Worm (Caenorhabditis elegans) whole organism, L2 larva: ENCODE measurements around the gene F10G2.7.

Experiments
- C34F6.9 ChIP-seq: fragments of 150-350 bp; optimal IDR thresholded peaks from 2 replicates; lab custom pipeline; 2014; ENCODE audit warnings: missing biosample characterization, missing genetic modification characterization
- F13H6.1 ChIP-seq: sonication (generic microtip); optimal IDR thresholded peaks from 2 replicates; lab custom pipeline; 2016; ENCODE audit warnings: missing genetic modification characterization, missing compliant biosample characterization
- R02D3.7 ChIP-seq: fragments of 150-350 bp; optimal IDR thresholded peaks from 2 replicates; lab custom pipeline; 2014; ENCODE audit warnings: missing biosample characterization, missing genetic modification characterization
- Y55F3AM.14 ChIP-seq: fragments of 200-800 bp; sonication (Bioruptor generic); optimal IDR thresholded peaks from 2 replicates; lab custom pipeline; 2018; ENCODE audit warnings: mild to moderate bottlenecking, missing genetic modification characterization, missing compliant biosample characterization
- ZK546.5 ChIP-seq: sonication (generic microtip); optimal IDR thresholded peaks from 2 replicates; lab custom pipeline; 2017; ENCODE audit warnings: missing biosample characterization, missing genetic modification characterization
- ama-1 ChIP-seq: fragments of 150-350 bp; optimal IDR thresholded peaks from 2 replicates; lab custom pipeline; 2018; ENCODE audit warnings: inconsistent platforms
- blmp-1 ChIP-seq: sonication (generic microtip); optimal IDR thresholded peaks from 2 replicates; lab custom pipeline; 2017; ENCODE audit warnings: missing genetic modification characterization, mild to moderate bottlenecking, missing compliant biosample characterization, antibody characterized with exemption, moderate library complexity; ENCODE audit not compliant: insufficient read depth
- ceh-16 ChIP-seq: fragments of 150-350 bp; optimal IDR thresholded peaks from 2 replicates; lab custom pipeline; 2014; ENCODE audit warnings: missing biosample characterization, missing genetic modification characterization
- crh-2 ChIP-seq: sonication (generic microtip); optimal IDR thresholded peaks from 2 replicates; lab custom pipeline; 2017; ENCODE audit warnings: missing biosample characterization, missing genetic modification characterization
- dmd-4 ChIP-seq: sonication (generic microtip); optimal IDR thresholded peaks from 2 replicates; lab custom pipeline; 2017; ENCODE audit warnings: missing biosample characterization, missing genetic modification characterization
- egl-27 ChIP-seq: sonication (generic microtip); optimal IDR thresholded peaks from 3 replicates; lab custom pipeline; 2017; ENCODE audit warnings: missing biosample characterization, missing genetic modification reagents, missing genetic modification characterization
- elt-1 ChIP-seq: fragments of 150-350 bp; optimal IDR thresholded peaks from 2 replicates; lab custom pipeline; 2014; ENCODE audit warnings: missing biosample characterization, missing genetic modification characterization
- elt-3 ChIP-seq: sonication (generic microtip); optimal IDR thresholded peaks from 2 replicates; lab custom pipeline; 2017; ENCODE audit warnings: missing biosample characterization, missing genetic modification characterization
- gmeb-1 ChIP-seq: fragments of 150-350 bp; optimal IDR thresholded peaks from 2 replicates; lab custom pipeline; 2014; ENCODE audit warnings: missing biosample characterization, missing genetic modification characterization
- lin-11 ChIP-seq: fragments of 150-350 bp; sonication (generic microtip); optimal IDR thresholded peaks from 2 replicates; lab custom pipeline; 2014; ENCODE audit warnings: missing biosample characterization, missing genetic modification characterization, inconsistent platforms, mixed read lengths
- lin-39 ChIP-seq: fragments of 150-350 bp; optimal IDR thresholded peaks from 2 replicates; lab custom pipeline; 2014; ENCODE audit warnings: missing biosample characterization, missing genetic modification reagents, missing genetic modification characterization
- lsy-2 ChIP-seq, 2 experiments: fragments of 150-350 bp in 1 of 2; sonication (generic microtip) in 1 of 2; optimal IDR thresholded peaks; 2 replicates each; lab custom pipeline; 2014 to 2017; ENCODE audit warnings: missing biosample characterization in 2 of 2, missing genetic modification characterization in 2 of 2
- mab-5 ChIP-seq: fragments of 150-350 bp; optimal IDR thresholded peaks from 2 replicates; lab custom pipeline; 2014; ENCODE audit warnings: missing biosample characterization, missing genetic modification characterization
- mbf-1 ChIP-seq: sonication (generic microtip); optimal IDR thresholded peaks from 2 replicates; lab custom pipeline; 2017; ENCODE audit warnings: missing biosample characterization, missing genetic modification characterization
- mdl-1 ChIP-seq, 2 experiments: fragments of 150-350 bp in 1 of 2; sonication (generic microtip) in 1 of 2; optimal IDR thresholded peaks; 2 replicates each; lab custom pipeline; 2017; ENCODE audit warnings: missing biosample characterization in 2 of 2, missing genetic modification characterization in 2 of 2
- nhr-12 ChIP-seq: fragments of 150-350 bp; optimal IDR thresholded peaks from 2 replicates; lab custom pipeline; 2014; ENCODE audit warnings: missing biosample characterization, missing genetic modification characterization
- nhr-129 ChIP-seq: fragments of 150-350 bp; optimal IDR thresholded peaks from 2 replicates; lab custom pipeline; 2014; ENCODE audit warnings: missing biosample characterization, missing genetic modification characterization
- nhr-21 ChIP-seq: fragments of 150-350 bp; optimal IDR thresholded peaks from 2 replicates; lab custom pipeline; 2014; ENCODE audit warnings: missing biosample characterization, missing genetic modification characterization
- nhr-23 ChIP-seq: fragments of 150-350 bp; optimal IDR thresholded peaks from 2 replicates; lab custom pipeline; 2014; ENCODE audit warnings: missing biosample characterization, missing genetic modification reagents, missing genetic modification characterization
- nhr-237 ChIP-seq: fragments of 150-350 bp; optimal IDR thresholded peaks from 2 replicates; lab custom pipeline; 2014; ENCODE audit warnings: missing biosample characterization, missing genetic modification characterization
- nhr-25 ChIP-seq: fragments of 150-350 bp; sonication (generic microtip); optimal IDR thresholded peaks from 3 replicates; lab custom pipeline; 2014; ENCODE audit warnings: missing biosample characterization, missing genetic modification characterization
- nhr-6 ChIP-seq: fragments of 150-350 bp; optimal IDR thresholded peaks from 2 replicates; lab custom pipeline; 2014; ENCODE audit warnings: missing biosample characterization, missing genetic modification characterization
- peb-1 ChIP-seq: fragments of 150-350 bp; optimal IDR thresholded peaks from 2 replicates; lab custom pipeline; 2014; ENCODE audit warnings: missing biosample characterization, missing genetic modification characterization
- sem-4 ChIP-seq: fragments of 150-350 bp; optimal IDR thresholded peaks from 2 replicates; lab custom pipeline; 2014; ENCODE audit warnings: missing biosample characterization, missing genetic modification reagents, missing genetic modification characterization
- skn-1 ChIP-seq: sonication (generic microtip); optimal IDR thresholded peaks from 2 replicates; lab custom pipeline; 2017; ENCODE audit warnings: missing biosample characterization, missing genetic modification characterization
- sma-3 ChIP-seq: sonication (generic microtip); optimal IDR thresholded peaks from 2 replicates; lab custom pipeline; 2016; ENCODE audit warnings: missing genetic modification reagents, missing genetic modification characterization, missing compliant biosample characterization
- sma-9 ChIP-seq, 2 experiments: fragments of 150-350 bp in 1 of 2; sonication (generic microtip) in 1 of 2; optimal IDR thresholded peaks; 2 replicates each; lab custom pipeline; 2014 to 2016; ENCODE audit warnings: missing genetic modification characterization in 2 of 2, mild to moderate bottlenecking in 1 of 2, missing biosample characterization in 1 of 2, missing compliant biosample characterization in 1 of 2, missing genetic modification reagents in 1 of 2, moderate library complexity in 1 of 2
- snpc-4 ChIP-seq: fragments of 150-350 bp; optimal IDR thresholded peaks from 2 replicates; lab custom pipeline; 2014; ENCODE audit warnings: missing biosample characterization, missing genetic modification characterization
- unc-39 ChIP-seq: fragments of 150-350 bp; optimal IDR thresholded peaks from 2 replicates; lab custom pipeline; 2014; ENCODE audit warnings: missing biosample characterization, missing genetic modification characterization
- unc-55 ChIP-seq: fragments of 150-350 bp; sonication (generic microtip); optimal IDR thresholded peaks from 3 replicates; lab custom pipeline; 2014; ENCODE audit warnings: missing biosample characterization, missing genetic modification reagents, missing genetic modification characterization
- ztf-1 ChIP-seq: fragments of 200-800 bp; sonication (Bioruptor generic); conservative IDR thresholded peaks from 2 replicates; pipeline ENCODE4 v1.3.6; 2022; ENCODE audit warnings: missing genetic modification characterization, missing compliant biosample characterization
- ztf-11 ChIP-seq: sonication (generic microtip); optimal IDR thresholded peaks from 2 replicates; lab custom pipeline; 2017; ENCODE audit warnings: missing biosample characterization, missing genetic modification characterization
- ztf-4 ChIP-seq: fragments of 150-350 bp; optimal IDR thresholded peaks from 2 replicates; lab custom pipeline; 2014; ENCODE audit warnings: missing biosample characterization, missing genetic modification characterization

Gene F10G2.7

DNA sequence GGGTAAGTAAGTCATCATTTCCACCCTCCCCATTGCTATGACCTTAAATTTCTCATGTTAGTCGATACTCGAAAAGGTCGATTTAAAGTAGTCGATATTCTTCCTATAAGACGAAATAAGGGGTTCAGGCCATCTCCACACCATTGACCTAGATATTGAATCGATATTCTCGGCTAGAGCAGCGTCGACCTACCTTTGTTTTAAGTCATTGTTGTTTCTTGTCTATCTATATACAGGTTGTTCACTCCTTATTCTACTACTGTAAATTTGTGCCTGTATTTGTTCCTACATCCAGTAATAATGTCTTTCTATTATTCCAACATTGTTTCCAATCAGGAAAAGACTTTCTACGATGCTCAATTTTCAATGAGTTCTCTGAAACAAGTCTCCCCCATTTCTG is 10.2 kb downstream of the F10G2.7 start, which contains the start of gene F10G2.4:
Gene F10G2.4, plus strand, starts transcription at position 301 of the 400 bp plus-strand sequence.
- TF ChIP-seq ztf-4 (tag; lab: Kevin White, UChicago) (no peak), F13H6.1 (tag; lab: Kevin White, UChicago) (no peak), lin-39 (tag; lab: Kevin White, UChicago) (no peak), unc-39 (no peak), sem-4 (tag; lab: Kevin White, UChicago) (no peak), gmeb-1 (tag; lab: Kevin White, UChicago) (no peak), elt-3 (tag; lab: Kevin White, UChicago) (no peak), nhr-237 (tag; lab: Kevin White, UChicago) (no peak), R02D3.7 (tag; lab: Kevin White, UChicago) (no peak), sma-3 (GFP tag; lab: Kevin White, UChicago) (no peak), sma-9 (GFP tag; optimal IDR thresholded peaks at IDR 0.05; lab: Kevin White, UChicago) (no peak), sma-9 (tag; optimal IDR thresholded peaks at IDR 0.05; lab: Kevin White, UChicago) (no peak), peb-1 (tag; lab: Kevin White, UChicago) (no peak)

DNA sequence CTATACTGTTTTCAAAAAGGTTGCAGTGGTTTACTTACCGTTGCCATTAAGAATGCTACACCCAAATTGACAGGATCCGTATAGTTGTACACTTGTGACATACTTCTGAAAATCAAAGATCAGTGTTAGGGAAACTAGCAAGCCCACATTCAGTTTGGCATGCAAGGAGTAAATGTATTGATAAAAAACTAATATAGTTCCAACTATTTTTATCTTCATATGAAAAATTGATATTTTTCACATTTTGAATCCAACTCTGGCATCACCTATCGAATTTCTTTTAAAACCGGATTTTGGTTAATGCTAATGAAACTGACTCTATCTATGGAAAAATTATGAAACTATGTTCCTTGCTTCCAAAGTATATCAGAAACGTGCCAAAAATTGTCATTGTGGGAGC is 11.8 kb downstream of the F10G2.7 start, which contains the start of gene srx-92:
Gene srx-92, minus strand, starts transcription at position 101 of the 400 bp plus-strand sequence.
- TF ChIP-seq mab-5 (no peak), nhr-6 (tag; lab: Kevin White, UChicago) (no peak), lin-39 (tag; lab: Kevin White, UChicago) (no peak), nhr-23 (no peak), crh-2 (tag; lab: Kevin White, UChicago) (no peak), ztf-1 (GFP tag; lab: Robert Waterston, UW) (no peak), egl-27 (tag; lab: Kevin White, UChicago) (no peak), lsy-2 (tag; optimal IDR thresholded peaks at IDR 0.05; lab: Kevin White, UChicago) (no peak), Y55F3AM.14 (GFP tag; lab: Kevin White, UChicago) (no peak), nhr-237 (tag; lab: Kevin White, UChicago) (no peak), C34F6.9 (tag; lab: Kevin White, UChicago) (no peak), mbf-1 (tag; lab: Kevin White, UChicago) (no peak), elt-1 (no peak), nhr-129 (tag; lab: Kevin White, UChicago) (no peak), lin-11 (tag; lab: Kevin White, UChicago) (no peak), snpc-4 (tag; lab: Kevin White, UChicago) (no peak)

DNA sequence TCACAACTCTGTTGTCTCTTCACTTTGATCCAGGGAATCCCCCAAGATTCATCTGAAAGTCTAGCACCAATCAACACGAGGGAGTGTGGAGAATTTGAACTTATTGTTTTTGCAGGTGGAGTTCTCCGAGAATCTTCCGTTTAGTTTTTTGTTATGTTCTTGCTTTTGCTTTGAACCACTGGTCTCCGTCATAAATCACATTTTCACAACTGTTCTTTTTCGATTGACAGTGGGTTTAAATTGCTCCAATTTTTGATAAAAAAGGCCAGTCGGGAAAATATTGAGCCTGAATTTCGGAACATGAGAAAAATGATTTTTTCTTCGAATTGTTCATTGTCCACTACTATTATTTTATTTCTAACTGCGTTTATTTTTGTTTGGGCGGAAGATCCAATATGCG is 15.2 kb downstream of the F10G2.7 start, which contains the start of gene F10G2.10:
Gene F10G2.10, plus strand, starts transcription at position 301 of the 400 bp plus-strand sequence.
- TF ChIP-seq snpc-4 (tag; lab: Kevin White, UChicago): no peak
- no peak for TF ChIP-seq lin-39 (tag; lab: Kevin White, UChicago)
- TF ChIP-seq unc-55 (GFP tag; lab: Kevin White, UChicago): no peak
- no peak for TF ChIP-seq sma-3 (GFP tag; lab: Kevin White, UChicago)
- TF ChIP-seq C34F6.9 (tag; lab: Kevin White, UChicago): no peak
- TF ChIP-seq mdl-1 (tag; optimal IDR thresholded peaks at IDR 0.05; lab: Kevin White, UChicago): no peak
- TF ChIP-seq nhr-129 (tag; lab: Kevin White, UChicago): no peak
- TF ChIP-seq gmeb-1 (tag; lab: Kevin White, UChicago): no peak
- no peak for TF ChIP-seq nhr-23
- TF ChIP-seq elt-1: no peak
- no peak for TF ChIP-seq ceh-16 (tag; lab: Kevin White, UChicago)
- TF ChIP-seq ztf-11: no peak
- TF ChIP-seq ZK546.5: no peak

DNA sequence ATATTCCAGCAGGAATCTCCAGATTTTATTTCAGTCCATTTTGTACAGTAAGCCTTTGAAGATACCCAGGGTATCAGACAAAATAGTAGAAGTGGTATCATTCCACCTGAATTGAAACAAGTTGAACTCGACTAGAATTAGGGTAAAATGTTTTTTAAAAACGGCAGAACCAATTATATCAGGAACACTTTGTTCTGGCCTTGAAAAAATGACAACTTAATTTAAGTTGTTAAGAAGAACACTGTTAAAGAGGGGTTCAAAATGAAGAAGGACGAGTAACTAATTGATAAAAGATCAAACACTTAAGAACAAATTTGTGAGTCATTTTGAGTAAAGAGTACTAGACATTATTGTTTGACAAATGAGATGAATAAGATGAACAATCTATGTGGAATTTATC is 16.2 kb downstream of the F10G2.7 start, which contains the start of gene lmd-4:
Gene lmd-4, minus strand, starts transcription at position 101 of the 400 bp plus-strand sequence.
- TF ChIP-seq elt-1: no peak
- TF ChIP-seq nhr-12 (tag; lab: Kevin White, UChicago): no peak
- TF ChIP-seq F13H6.1 (tag; lab: Kevin White, UChicago): no peak
- no peak for TF ChIP-seq nhr-25 (tag; lab: Kevin White, UChicago)
- TF ChIP-seq ztf-4 (tag; lab: Kevin White, UChicago): no peak
- no peak for TF ChIP-seq mbf-1 (tag; lab: Kevin White, UChicago)
- no peak for TF ChIP-seq skn-1 (tag; lab: Kevin White, UChicago)
- no peak for TF ChIP-seq lsy-2 (tag; optimal IDR thresholded peaks at IDR 0.05; lab: Kevin White, UChicago)
- no peak for TF ChIP-seq dmd-4 (tag; lab: Kevin White, UChicago)
- TF ChIP-seq sem-4 (tag; lab: Kevin White, UChicago): no peak
- no peak for TF ChIP-seq mdl-1 (tag; optimal IDR thresholded peaks at IDR 0.05; lab: Kevin White, UChicago)
- TF ChIP-seq nhr-237 (tag; lab: Kevin White, UChicago): no peak
- TF ChIP-seq ama-1 (lab: Kevin White, UChicago): no peak
- no peak for TF ChIP-seq nhr-21 (tag; lab: Kevin White, UChicago)
- TF ChIP-seq blmp-1 (tag; lab: Kevin White, UChicago): no peak
- no peak for TF ChIP-seq ztf-11
- no peak for TF ChIP-seq Y55F3AM.14 (GFP tag; lab: Kevin White, UChicago)
